Worm (Caenorhabditis elegans) whole organism, L4/young adult: ENCODE measurements around the gene sdc-2.

Experiments used
- W03F9.2 ChIP-seq: fragments of 150-350 bp; optimal IDR thresholded peaks from 2 replicates; lab custom pipeline; 2014; ENCODE audit warnings: missing biosample characterization, missing genetic modification characterization
- him-1 ChIP-seq: sonication (generic microtip); optimal IDR thresholded peaks from 2 replicates; lab custom pipeline; 2016; ENCODE audit warnings: missing genotype, missing genetic modification reagents, missing genetic modification characterization, missing compliant biosample characterization

DNA sequence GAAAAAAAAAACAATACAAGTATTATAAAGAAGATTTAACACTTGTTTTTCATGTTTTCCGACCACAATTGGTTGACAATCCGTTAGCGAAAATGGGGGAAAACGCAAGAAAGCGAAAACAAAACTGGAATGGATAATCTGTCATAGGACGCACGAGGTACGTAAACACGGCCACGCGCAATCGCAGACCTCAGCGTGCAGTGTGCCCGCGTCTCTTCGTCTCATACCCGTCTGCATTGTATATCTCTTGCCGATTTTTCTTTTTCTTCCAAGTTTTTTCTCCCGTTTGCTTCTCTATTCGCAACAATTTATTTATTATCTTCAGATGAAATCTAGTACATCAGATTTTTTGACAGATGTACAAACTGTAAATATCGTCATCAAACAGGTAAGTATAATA, 41.2 kb downstream of the sdc-2 start, which contains the start of gene trpp-9:
- TF ChIP-seq W03F9.2 (tag; lab: Kevin White, UChicago) (no peak), him-1 (no peak)
